Fruit fly (Drosophila melanogaster): ENCODE results near the gene Hr83.

Gene Hr83

dm6 chr3R:6380129-6380528 lies 31.1 kb downstream of the Hr83 start, which contains the start of the genes CG1024 and TfIIFalpha:
Gene CG1024, minus strand, starts transcription at chr3R:6380328.
Gene TfIIFalpha, plus strand, starts transcription at chr3R:6380467.
- TF ChIP-seq Mnt (GFP tag; optimal IDR thresholded peaks at IDR 0.05) = peak; percentile 31
- no peak for TF ChIP-seq CG7045 (GFP tag; optimal IDR thresholded peaks at IDR 0.05)
- TF ChIP-seq CG7101 (tag; optimal IDR thresholded peaks at IDR 0.05) = peak; percentile 31
- no peak for TF ChIP-seq CG11617 (GFP tag; optimal IDR thresholded peaks at IDR 0.05)
- TF ChIP-seq cic (GFP tag; optimal IDR thresholded peaks at IDR 0.05) = no peak
- TF ChIP-seq Crg-1 (GFP tag; optimal IDR thresholded peaks at IDR 0.05) = peak; percentile 5
- TF ChIP-seq Clk (GFP tag; optimal IDR thresholded peaks at IDR 0.05) = no peak
- TF ChIP-seq bab1 (GFP tag; optimal IDR thresholded peaks at IDR 0.05) = peak; percentile 73
- no peak for TF ChIP-seq CG12768 (GFP tag; optimal IDR thresholded peaks at IDR 0.05)
- peak; percentile 10 for TF ChIP-seq CG1620 (GFP tag; optimal IDR thresholded peaks at IDR 0.05)

- TF ChIP-seq ovo (GFP tag; optimal IDR thresholded peaks at IDR 0.05) (no peak), bab1 (GFP tag; optimal IDR thresholded peaks at IDR 0.05) (no peak), Clk (GFP tag; optimal IDR thresholded peaks at IDR 0.05) (no peak), kay (GFP tag; ENCODE audit: borderline replicate concordance) (no peak), Hr96 (GFP tag; optimal IDR thresholded peaks at IDR 0.05) (no peak), pad (GFP tag; optimal IDR thresholded peaks at IDR 0.05) (no peak), CG14711 (tag; optimal IDR thresholded peaks at IDR 0.05) (no peak), cnc (optimal IDR thresholded peaks at IDR 0.05) (no peak)
Observed at dm6 chr3R:6381784-6382183, 32.7 kb downstream of the Hr83 start.

- TF ChIP-seq cnc (optimal IDR thresholded peaks at IDR 0.05) = no peak
- no peak for TF ChIP-seq bab1 (GFP tag; optimal IDR thresholded peaks at IDR 0.05)
- TF ChIP-seq CG7101 (tag; optimal IDR thresholded peaks at IDR 0.05) = no peak
- no peak for TF ChIP-seq toe (GFP tag; optimal IDR thresholded peaks at IDR 0.05)
- no peak for TF ChIP-seq CG14711 (tag; optimal IDR thresholded peaks at IDR 0.05)
- TF ChIP-seq CG11617 (GFP tag; optimal IDR thresholded peaks at IDR 0.05) = peak; percentile 35
- TF ChIP-seq CG33017 (tag; optimal IDR thresholded peaks at IDR 0.05) = no peak
- peak; percentile 31 for TF ChIP-seq CG1620 (GFP tag; optimal IDR thresholded peaks at IDR 0.05)
- no peak for TF ChIP-seq Clk (GFP tag; optimal IDR thresholded peaks at IDR 0.05)
- peak; percentile 17 for TF ChIP-seq Mnt (GFP tag; optimal IDR thresholded peaks at IDR 0.05)
- no peak for TF ChIP-seq Crg-1 (GFP tag; optimal IDR thresholded peaks at IDR 0.05)
- TF ChIP-seq CG5204 (GFP tag; optimal IDR thresholded peaks at IDR 0.05) = no peak
- TF ChIP-seq tj (GFP tag; optimal IDR thresholded peaks at IDR 0.05) = no peak
- peak; percentile 46 for TF ChIP-seq cic (GFP tag; optimal IDR thresholded peaks at IDR 0.05)
- no peak for TF ChIP-seq kay (GFP tag; ENCODE audit: borderline replicate concordance)
- TF ChIP-seq ovo (GFP tag; optimal IDR thresholded peaks at IDR 0.05) = no peak
- no peak for TF ChIP-seq pad (GFP tag; optimal IDR thresholded peaks at IDR 0.05)
- TF ChIP-seq CG7045 (GFP tag; optimal IDR thresholded peaks at IDR 0.05) = no peak
- peak; percentile 9 for TF ChIP-seq CG12768 (GFP tag; optimal IDR thresholded peaks at IDR 0.05)
- no peak for TF ChIP-seq Hr96 (GFP tag; optimal IDR thresholded peaks at IDR 0.05)
Observed at dm6 chr3R:6382733-6383465, 33.9 kb downstream of the Hr83 start, which contains the start of gene gzl. Gene gzl, plus strand, starts transcription at chr3R:6382914.

- TF ChIP-seq cic (GFP tag; optimal IDR thresholded peaks at IDR 0.05) (peak; percentile 42), cnc (optimal IDR thresholded peaks at IDR 0.05) (no peak)
Observed at dm6 chr3R:6383466-6383769, 34.4 kb downstream of the Hr83 start.

dm6 chr3R:6388414-6388830 lies 39.4 kb downstream of the Hr83 start:
- no peak for TF ChIP-seq CG14711 (tag; optimal IDR thresholded peaks at IDR 0.05)
- TF ChIP-seq cic (GFP tag; optimal IDR thresholded peaks at IDR 0.05) = no peak
- TF ChIP-seq bab1 (GFP tag; optimal IDR thresholded peaks at IDR 0.05) = peak; percentile 0
- TF ChIP-seq Clk (GFP tag; optimal IDR thresholded peaks at IDR 0.05) = no peak
- TF ChIP-seq CG1620 (GFP tag; optimal IDR thresholded peaks at IDR 0.05) = no peak
- no peak for TF ChIP-seq toe (GFP tag; optimal IDR thresholded peaks at IDR 0.05)
- no peak for TF ChIP-seq CG7045 (GFP tag; optimal IDR thresholded peaks at IDR 0.05)
- TF ChIP-seq kay (GFP tag; ENCODE audit: borderline replicate concordance) = peak; percentile 91

- TF ChIP-seq Clk (GFP tag; optimal IDR thresholded peaks at IDR 0.05) (no peak), tj (GFP tag; optimal IDR thresholded peaks at IDR 0.05) (peak; percentile 9), cnc (optimal IDR thresholded peaks at IDR 0.05) (peak in 1 of 2 experiments; percentile 6)
Observed at dm6 chr3R:6393515-6394246, 44.6 kb downstream of the Hr83 start.

- no peak for TF ChIP-seq tj (GFP tag; optimal IDR thresholded peaks at IDR 0.05)
- TF ChIP-seq CG12768 (GFP tag; optimal IDR thresholded peaks at IDR 0.05) = no peak
- TF ChIP-seq Mnt (GFP tag; optimal IDR thresholded peaks at IDR 0.05) = no peak
- no peak for TF ChIP-seq CG14711 (tag; optimal IDR thresholded peaks at IDR 0.05)
- no peak for TF ChIP-seq cic (GFP tag; optimal IDR thresholded peaks at IDR 0.05)
- no peak for TF ChIP-seq CG5204 (GFP tag; optimal IDR thresholded peaks at IDR 0.05)
- TF ChIP-seq pad (GFP tag; optimal IDR thresholded peaks at IDR 0.05) = no peak
- TF ChIP-seq Clk (GFP tag; optimal IDR thresholded peaks at IDR 0.05) = no peak
- TF ChIP-seq kay (GFP tag; ENCODE audit: borderline replicate concordance) = no peak
- no peak for TF ChIP-seq bab1 (GFP tag; optimal IDR thresholded peaks at IDR 0.05)
- no peak for TF ChIP-seq Hr96 (GFP tag; optimal IDR thresholded peaks at IDR 0.05)
- TF ChIP-seq CG11617 (GFP tag; optimal IDR thresholded peaks at IDR 0.05) = no peak
- TF ChIP-seq toe (GFP tag; optimal IDR thresholded peaks at IDR 0.05) = no peak
- TF ChIP-seq ovo (GFP tag; optimal IDR thresholded peaks at IDR 0.05) = no peak
- TF ChIP-seq CG7101 (tag; optimal IDR thresholded peaks at IDR 0.05) = no peak
- no peak for TF ChIP-seq CG1620 (GFP tag; optimal IDR thresholded peaks at IDR 0.05)
Observed at dm6 chr3R:6394247-6394522, 45.1 kb downstream of the Hr83 start.

All from whole organism, adult.